Worm (Caenorhabditis elegans): ENCODE measurements around the gene K08E5.1.
A peak's percentile ranks its signal among the peaks of the same experiment; 100 is the strongest.

ce11 chrIII:10120076-10120831 lies 26.3 kb downstream of the K08E5.1 start, which contains the start of the genes gtf-2H3 and ham-3:
- TF ChIP-seq ceh-82 (tag; optimal IDR thresholded peaks at IDR 0.05) (no peak), php-3 (GFP tag; IDR thresholded peaks at IDR 0.05) (no peak), nhr-28 (tag; optimal IDR thresholded peaks at IDR 0.05) (no peak), mep-1 (tag; optimal IDR thresholded peaks at IDR 0.05) (no peak), snpc-1.2 (GFP tag; IDR thresholded peaks at IDR 0.05) (no peak), ceh-20 (GFP tag; IDR thresholded peaks at IDR 0.05) (no peak), unc-130 (GFP tag; optimal IDR thresholded peaks at IDR 0.05) (no peak), lsy-2 (tag; optimal IDR thresholded peaks at IDR 0.05) (peak in 1 of 2 experiments; percentile 25)
